Fruit fly (Drosophila melanogaster) whole organism, embryonic: ENCODE results near the gene CG4896.
A peak's percentile ranks its signal among the peaks of the same experiment; 100 is the strongest.

Source experiments
- CG10209 ChIP-seq: fragments of 200-800 bp; sonication (Bioruptor generic); optimal IDR thresholded peaks from 3 replicates; lab custom pipeline; 2017; ENCODE audit warnings: missing biosample characterization, mild to moderate bottlenecking, missing genetic modification characterization, missing genetic modification reagents
- CG10366 ChIP-seq: fragments of 200-800 bp; sonication (Bioruptor generic); IDR thresholded peaks from 2 replicates; pipeline ENCODE4 v1.3.6; 2022; ENCODE audit warnings: missing biosample characterization, missing genetic modification characterization
- CG13296 ChIP-seq: fragments of 200-800 bp; sonication (Bioruptor generic); optimal IDR thresholded peaks from 3 replicates; lab custom pipeline; 2018; ENCODE audit warnings: missing biosample characterization, mild to moderate bottlenecking, missing genetic modification characterization
- CG13424 ChIP-seq: fragments of 200-800 bp; sonication (Bioruptor generic); optimal IDR thresholded peaks from 2 replicates; lab custom pipeline; 2019; ENCODE audit warnings: missing biosample characterization, mild to moderate bottlenecking, missing genetic modification characterization, moderate library complexity
- CG14014 ChIP-seq: fragments of 200-800 bp; sonication (Bioruptor generic); IDR thresholded peaks from 2 replicates; pipeline ENCODE4 v1.3.6; 2022; ENCODE audit warnings: missing biosample characterization, missing genetic modification characterization
- CG15269 ChIP-seq: fragments of 200-800 bp; sonication (Bioruptor generic); optimal IDR thresholded peaks from 2 replicates; lab custom pipeline; 2018; ENCODE audit warnings: missing biosample characterization, mild to moderate bottlenecking, missing genetic modification characterization, moderate library complexity
- CG1602 ChIP-seq: fragments of 200-800 bp; sonication (Bioruptor generic); optimal IDR thresholded peaks from 3 replicates; lab custom pipeline; 2016; ENCODE audit warnings: missing biosample characterization, missing genetic modification characterization
- CG17359 ChIP-seq: fragments of 200-800 bp; sonication (Bioruptor generic); optimal IDR thresholded peaks from 3 replicates; lab custom pipeline; 2018; ENCODE audit warnings: missing biosample characterization, mild to moderate bottlenecking, missing genetic modification characterization, moderate library complexity
- CG2889 ChIP-seq: fragments of 200-800 bp; sonication (Bioruptor generic); IDR thresholded peaks from 3 replicates; pipeline ENCODE4 v1.3.6; 2022; ENCODE audit warnings: missing biosample characterization, missing genetic modification characterization
- CG31441 ChIP-seq: fragments of 200-800 bp; sonication (Bioruptor generic); IDR thresholded peaks from 2 replicates; pipeline ENCODE4 v1.3.6; 2022; ENCODE audit warnings: missing biosample characterization, missing genetic modification characterization
- CG3281 ChIP-seq: fragments of 200-800 bp; sonication (Bioruptor generic); optimal IDR thresholded peaks from 3 replicates; lab custom pipeline; 2017; ENCODE audit warnings: missing biosample characterization, mild to moderate bottlenecking, missing genetic modification characterization
- CG7556 ChIP-seq: fragments of 200-800 bp; sonication (Bioruptor generic); optimal IDR thresholded peaks from 2 replicates; lab custom pipeline; 2017; ENCODE audit warnings: missing biosample characterization, mild to moderate bottlenecking, missing genetic modification characterization
- CG7839 ChIP-seq: fragments of 200-800 bp; sonication (Bioruptor generic); optimal IDR thresholded peaks from 3 replicates; lab custom pipeline; 2018; ENCODE audit warnings: missing biosample characterization, mild to moderate bottlenecking, missing genetic modification characterization, moderate library complexity
- CG8924 ChIP-seq: fragments of 200-800 bp; optimal IDR thresholded peaks from 3 replicates; lab custom pipeline; 2019; ENCODE audit warnings: missing biosample characterization, mild to moderate bottlenecking, missing genetic modification characterization, moderate library complexity
- CrebB ChIP-seq: fragments of 200-800 bp; sonication (Bioruptor generic); optimal IDR thresholded peaks from 3 replicates; lab custom pipeline; 2018; ENCODE audit warnings: missing biosample characterization, mild to moderate bottlenecking, missing genetic modification characterization
- D19B ChIP-seq: fragments of 200-800 bp; sonication (Bioruptor generic); optimal IDR thresholded peaks from 2 replicates; lab custom pipeline; 2017; ENCODE audit warnings: missing biosample characterization, mild to moderate bottlenecking, missing genetic modification characterization
- E2f2 ChIP-seq: fragments of 200-800 bp; sonication (Bioruptor generic); IDR thresholded peaks from 2 replicates; pipeline ENCODE4 v1.3.6; 2022; ENCODE audit warnings: missing biosample characterization, missing genetic modification characterization
- Ets97D ChIP-seq: fragments of 200-800 bp; sonication (Bioruptor generic); optimal IDR thresholded peaks from 3 replicates; lab custom pipeline; 2016; ENCODE audit warnings: missing biosample characterization, missing genetic modification characterization
- Fer3 ChIP-seq: fragments of 200-800 bp; sonication (Bioruptor generic); optimal IDR thresholded peaks from 2 replicates; lab custom pipeline; 2018; ENCODE audit warnings: missing biosample characterization, mild to moderate bottlenecking, missing genetic modification characterization, moderate library complexity
- Hand ChIP-seq: fragments of 200-800 bp; sonication (Bioruptor generic); optimal IDR thresholded peaks from 2 replicates; lab custom pipeline; 2017; ENCODE audit warnings: mild to moderate bottlenecking, missing biosample characterization, missing genetic modification reagents, missing genetic modification characterization
- HmgD ChIP-seq: fragments of 200-800 bp; sonication (Bioruptor generic); optimal IDR thresholded peaks from 3 replicates; lab custom pipeline; 2016; ENCODE audit warnings: missing biosample characterization, missing genetic modification characterization
- Kr ChIP-seq: fragments of 200-800 bp; sonication (Bioruptor generic); optimal IDR thresholded peaks from 2 replicates; lab custom pipeline; 2017; ENCODE audit warnings: missing biosample characterization, mild to moderate bottlenecking, missing genetic modification characterization
- Med ChIP-seq: fragments of 200-800 bp; sonication (Bioruptor generic); peaks from one replicate; lab custom pipeline; 2016; ENCODE audit warnings: missing biosample characterization, missing genetic modification characterization, mild to moderate bottlenecking, inconsistent platforms, moderate library complexity
- Meics ChIP-seq: fragments of 200-800 bp; sonication (Bioruptor generic); optimal IDR thresholded peaks from 2 replicates; lab custom pipeline; 2017; ENCODE audit warnings: missing biosample characterization, mild to moderate bottlenecking, missing genetic modification characterization
- Nf-YA ChIP-seq: fragments of 200-800 bp; sonication (Bioruptor generic); IDR thresholded peaks from 2 replicates; pipeline ENCODE4 v1.3.6; 2022; ENCODE audit warnings: missing biosample characterization, missing genetic modification characterization
- Nf-YC ChIP-seq: fragments of 200-800 bp; optimal IDR thresholded peaks from 3 replicates; lab custom pipeline; 2019; ENCODE audit warnings: missing biosample characterization, mild to moderate bottlenecking, missing genetic modification characterization, moderate library complexity
- Oli ChIP-seq: fragments of 200-800 bp; sonication (Bioruptor generic); optimal IDR thresholded peaks from 2 replicates; lab custom pipeline; 2018; ENCODE audit warnings: missing biosample characterization, mild to moderate bottlenecking, missing genetic modification characterization, moderate library complexity
- Ptx1 ChIP-seq: fragments of 200-800 bp; sonication (Bioruptor generic); IDR thresholded peaks from 2 replicates; pipeline ENCODE4 v1.3.6; 2022; ENCODE audit warnings: missing biosample characterization, missing genetic modification characterization
- Sox102F ChIP-seq: fragments of 200-800 bp; sonication (Bioruptor generic); optimal IDR thresholded peaks from 2 replicates; lab custom pipeline; 2018; ENCODE audit warnings: missing biosample characterization, mild to moderate bottlenecking, missing genetic modification characterization, moderate library complexity
- ap ChIP-seq: fragments of 200-800 bp; sonication (Bioruptor generic); IDR thresholded peaks from 2 replicates; pipeline ENCODE4 v1.3.6; 2022; ENCODE audit warnings: missing biosample characterization, missing genetic modification characterization
- bcd ChIP-seq: fragments of 200-800 bp; sonication (Bioruptor generic); optimal IDR thresholded peaks from 2 replicates; lab custom pipeline; 2017; ENCODE audit warnings: missing biosample characterization, mild to moderate bottlenecking, missing genetic modification characterization
- ci ChIP-seq: fragments of 200-800 bp; sonication (Bioruptor generic); IDR thresholded peaks from 3 replicates; pipeline ENCODE4 v1.3.6; 2022; ENCODE audit warnings: missing biosample characterization, missing genetic modification characterization
- dimm ChIP-seq: fragments of 200-800 bp; sonication (Bioruptor generic); IDR thresholded peaks from 2 replicates; pipeline ENCODE4 v1.3.6; 2022; ENCODE audit warnings: missing biosample characterization, missing genetic modification characterization
- dmrt99B ChIP-seq: fragments of 200-800 bp; sonication (Bioruptor generic); optimal IDR thresholded peaks from 2 replicates; lab custom pipeline; 2018; ENCODE audit warnings: missing biosample characterization, mild to moderate bottlenecking, missing genetic modification characterization, moderate library complexity
- eve ChIP-seq, 2 experiments: fragments of >200 bp; optimal IDR thresholded peaks; 2 replicates each; lab custom pipeline; 2017; ENCODE audit warnings: missing biosample characterization in 2 of 2, missing genetic modification characterization in 2 of 2
- gem ChIP-seq: fragments of 200-800 bp; sonication (Bioruptor generic); optimal IDR thresholded peaks from 2 replicates; lab custom pipeline; 2019; ENCODE audit warnings: missing biosample characterization, mild to moderate bottlenecking, missing genetic modification characterization, moderate library complexity
- lmd ChIP-seq: fragments of 200-800 bp; sonication (Bioruptor generic); IDR thresholded peaks from 2 replicates; pipeline ENCODE4 v1.3.6; 2022; ENCODE audit warnings: missing biosample characterization, missing genetic modification characterization
- mam ChIP-seq: fragments of 200-800 bp; sonication (Bioruptor generic); optimal IDR thresholded peaks from 3 replicates; lab custom pipeline; 2016; ENCODE audit warnings: missing biosample characterization, missing genetic modification characterization
- nmo ChIP-seq: fragments of 200-800 bp; sonication (Bioruptor generic); optimal IDR thresholded peaks from 2 replicates; lab custom pipeline; 2018; ENCODE audit warnings: missing biosample characterization, mild to moderate bottlenecking, missing genetic modification characterization, moderate library complexity
- onecut ChIP-seq: fragments of 200-800 bp; sonication (Bioruptor generic); IDR thresholded peaks from 2 replicates; pipeline ENCODE4 v1.3.6; 2022; ENCODE audit warnings: missing biosample characterization, missing genetic modification characterization
- pho ChIP-seq: fragments of 200-800 bp; sonication (Bioruptor generic); optimal IDR thresholded peaks from 2 replicates; lab custom pipeline; 2016; ENCODE audit warnings: missing biosample characterization, missing genetic modification characterization
- phol ChIP-seq: fragments of 200-800 bp; sonication (Bioruptor generic); optimal IDR thresholded peaks from 3 replicates; lab custom pipeline; 2018; ENCODE audit warnings: missing biosample characterization, mild to moderate bottlenecking, missing genetic modification characterization, moderate library complexity
- pnt ChIP-seq: fragments of 200-800 bp; sonication (Bioruptor generic); optimal IDR thresholded peaks from 3 replicates; lab custom pipeline; 2016; ENCODE audit warnings: missing biosample characterization, missing genetic modification characterization
- pzg ChIP-seq: fragments of 200-800 bp; sonication (Bioruptor generic); optimal IDR thresholded peaks from 3 replicates; lab custom pipeline; 2018; ENCODE audit warnings: missing biosample characterization, mild to moderate bottlenecking, missing genetic modification characterization, moderate library complexity
- ranshi ChIP-seq: fragments of 200-800 bp; sonication (Bioruptor generic); IDR thresholded peaks from 2 replicates; pipeline ENCODE4 v1.3.6; 2022; ENCODE audit warnings: missing biosample characterization, missing genetic modification characterization
- sens ChIP-seq: fragments of 200-800 bp; sonication (Bioruptor generic); peaks from one replicate; lab custom pipeline; 2016; ENCODE audit warnings: missing biosample characterization, missing genetic modification characterization
- unpg ChIP-seq: fragments of 200-800 bp; sonication (Bioruptor generic); optimal IDR thresholded peaks from 3 replicates; lab custom pipeline; 2018; ENCODE audit warnings: missing biosample characterization, mild to moderate bottlenecking, missing genetic modification characterization, moderate library complexity
- vnd ChIP-seq: fragments of 200-800 bp; sonication (Bioruptor generic); IDR thresholded peaks from 3 replicates; pipeline ENCODE4 v1.3.6; 2022; ENCODE audit warnings: missing biosample characterization, missing genetic modification characterization; ENCODE audit not compliant: partially characterized antibody

Gene CG4896

dm6 chr2L:1218993-1219392, 41.5 kb downstream of the CG4896 start, which contains the start of gene CG42329:
CG42329 (plus strand) TSS chr2L:1219293.
- TF ChIP-seq CG13296 (GFP tag; lab: Kevin White, UChicago) (no peak), D19B (peak; percentile 16)

DNA sequence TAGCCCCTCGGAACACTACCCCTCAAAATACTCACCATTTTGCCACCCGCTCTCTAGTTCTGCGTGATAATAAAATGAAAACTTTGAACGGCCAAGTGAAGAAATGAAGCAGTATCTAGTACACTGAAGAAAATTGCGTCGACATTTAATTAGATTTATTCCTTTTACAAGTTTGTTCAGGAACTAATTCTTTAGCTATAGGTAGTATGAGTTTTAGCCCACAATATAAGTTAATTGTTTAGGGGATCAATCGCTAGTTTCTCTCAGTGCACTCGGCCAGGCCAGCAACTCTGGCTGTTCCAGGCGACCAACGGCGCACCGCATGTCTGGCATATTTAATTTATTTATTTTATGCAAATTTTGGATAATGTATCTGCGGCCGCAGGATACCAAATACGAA, 53.2 kb downstream of the CG4896 start:
- TF ChIP-seq Kr (no peak), dmrt99B (tag; lab: Kevin White, UChicago) (peak; percentile 59), pnt (peak; percentile 4), CG8924 (peak; percentile 8), CG10209 (peak; percentile 1), lmd (GFP tag; lab: Robert Waterston, UW) (peak; percentile 50), vnd (GFP tag; lab: Robert Waterston, UW) (no peak), Meics (GFP tag; lab: Kevin White, UChicago) (peak; percentile 53), CG31441 (GFP tag; lab: Robert Waterston, UW) (peak; percentile 37; the same call in 1 of the 2 replicates), CG14014 (GFP tag; lab: Robert Waterston, UW) (0 out of 2 replicates have a peak, but pooled peaks have one; percentile 7), unpg (GFP tag; lab: Kevin White, UChicago) (peak; percentile 39), bcd (GFP tag; lab: Kevin White, UChicago) (peak; percentile 44), CG7556 (GFP tag; lab: Kevin White, UChicago) (peak; percentile 58), CG7839 (peak; percentile 52), Hand (GFP tag; lab: Kevin White, UChicago) (peak; percentile 39), Oli (tag; lab: Kevin White, UChicago) (peak; percentile 24), Fer3 (tag; lab: Kevin White, UChicago) (peak; percentile 42), CG15269 (peak; percentile 32), dimm (0 out of 2 replicates have a peak, but pooled peaks have one; percentile 23), nmo (GFP tag; lab: Kevin White, UChicago) (peak; percentile 18), Sox102F (GFP tag; lab: Kevin White, UChicago) (peak; percentile 46), Nf-YC (tag; lab: Kevin White, UChicago) (no peak), CG13424 (tag; lab: Kevin White, UChicago) (peak; percentile 22), sens (GFP tag; lab: Kevin White, UChicago) (peak; percentile 75), Ptx1 (GFP tag; lab: Robert Waterston, UW) (peak; percentile 44), HmgD (GFP tag; lab: Kevin White, UChicago) (no peak), onecut (GFP tag; lab: Robert Waterston, UW) (0 out of 2 replicates have a peak, but pooled peaks have one; percentile 20), CG3281 (peak; percentile 40), eve (GFP tag; optimal IDR thresholded peaks at IDR 0.05; lab: Kevin White, UChicago) (peak in 1 of 2 experiments; percentile 23), gem (tag; lab: Kevin White, UChicago) (peak; percentile 54), ranshi (GFP tag; lab: Robert Waterston, UW) (0 out of 2 replicates have a peak, but pooled peaks have one; percentile 16), CG17359 (tag; lab: Kevin White, UChicago) (peak; percentile 37), ap (GFP tag; lab: Robert Waterston, UW) (peak; percentile 37; the same call in 1 of the 2 replicates), pzg (GFP tag; lab: Kevin White, UChicago) (no peak), E2f2 (GFP tag; lab: Robert Waterston, UW) (no peak), CG1602 (GFP tag; lab: Kevin White, UChicago) (no peak), ci (GFP tag; lab: Robert Waterston, UW) (0 out of 3 replicates have a peak, but pooled peaks have one; percentile 55), Ets97D (GFP tag; lab: Kevin White, UChicago) (no peak), CG2889 (GFP tag; lab: Robert Waterston, UW) (no peak; the same call in 2 of the 3 replicates), CrebB (tag; lab: Kevin White, UChicago) (peak; percentile 4), pho (no peak), Med (GFP tag; lab: Kevin White, UChicago) (peak; percentile 90), Nf-YA (GFP tag; lab: Robert Waterston, UW) (peak; percentile 24; the same call in 1 of the 2 replicates), phol (tag; lab: Kevin White, UChicago) (peak; percentile 16), mam (GFP tag; lab: Kevin White, UChicago) (peak; percentile 15), CG10366 (GFP tag; lab: Robert Waterston, UW) (peak; percentile 18; the same call in 1 of the 2 replicates)
